Worm (Caenorhabditis elegans): ENCODE data around the gene C05C10.3.

C05C10.3 gene

ce11 chrII:9928470-9928869 lies 8.2 kb downstream of the C05C10.3 start:
- TF ChIP-seq ref-2 (tag; optimal IDR thresholded peaks at IDR 0.05) (no peak), K02D7.2 (tag; optimal IDR thresholded peaks at IDR 0.05) (no peak), ceh-45 (GFP tag; IDR thresholded peaks at IDR 0.05) (no peak), pqm-1 (tag; optimal IDR thresholded peaks at IDR 0.05) (no peak), lim-6 (tag; optimal IDR thresholded peaks at IDR 0.05) (no peak), ceh-19 (GFP tag; optimal IDR thresholded peaks at IDR 0.05) (no peak), hlh-30 (tag; optimal IDR thresholded peaks at IDR 0.05; ENCODE audit: insufficient read depth) (no peak), che-1 (tag; optimal IDR thresholded peaks at IDR 0.05) (no peak), pha-4 (tag; optimal IDR thresholded peaks at IDR 0.05) (no peak), ceh-22 (tag; optimal IDR thresholded peaks at IDR 0.05) (no peak)

- TF ChIP-seq nfya-1 (tag; optimal IDR thresholded peaks at IDR 0.05) (peak; percentile 7), unc-55 (GFP tag; optimal IDR thresholded peaks at IDR 0.05) (no peak), pag-3 (tag; optimal IDR thresholded peaks at IDR 0.05; ENCODE audit: borderline replicate concordance) (no peak), ceh-6 (GFP tag; optimal IDR thresholded peaks at IDR 0.05) (no peak)
These were observed 14.9 kb downstream of the C05C10.3 start, which contains the start of gene C05C10.2 for ce11 chrII:9921622-9922269. C05C10.2 (plus strand) TSS chrII:9922219.

ce11 chrII:9920468-9920867 lies 16.2 kb downstream of the C05C10.3 start, which contains the start of gene pho-10:
pho-10 (minus strand) TSS chrII:9920568.
- TF ChIP-seq ceh-6 (GFP tag; optimal IDR thresholded peaks at IDR 0.05) (no peak), ceh-14 (tag; optimal IDR thresholded peaks at IDR 0.05) (no peak), odd-2 (tag; optimal IDR thresholded peaks at IDR 0.05) (no peak), fkh-10 (GFP tag; optimal IDR thresholded peaks at IDR 0.05) (no peak), C08G9.2 (tag; optimal IDR thresholded peaks at IDR 0.05) (no peak), eyg-1 (tag; optimal IDR thresholded peaks at IDR 0.05) (no peak), npax-4 (tag; optimal IDR thresholded peaks at IDR 0.05) (no peak), hlh-6 (tag; optimal IDR thresholded peaks at IDR 0.05) (no peak), ceh-19 (GFP tag; optimal IDR thresholded peaks at IDR 0.05) (no peak), ceh-31 (tag; optimal IDR thresholded peaks at IDR 0.05) (no peak), nhr-232 (tag; optimal IDR thresholded peaks at IDR 0.05) (no peak), ref-2 (tag; optimal IDR thresholded peaks at IDR 0.05) (no peak), sdc-2 (tag; optimal IDR thresholded peaks at IDR 0.05) (no peak), zip-5 (tag; optimal IDR thresholded peaks at IDR 0.05) (no peak)

ce11 chrII:9917904-9918303 lies 18.8 kb downstream of the C05C10.3 start, which contains the start of gene C05C10.8:
C05C10.8 (minus strand) TSS chrII:9918004.
- no peak for TF ChIP-seq pat-9 (tag; optimal IDR thresholded peaks at IDR 0.05)
- no peak for TF ChIP-seq K09A11.1 (tag; optimal IDR thresholded peaks at IDR 0.05; ENCODE audit: insufficient read depth)
- TF ChIP-seq zip-5 (tag; optimal IDR thresholded peaks at IDR 0.05) = no peak
- no peak for TF ChIP-seq hlh-8 (tag; optimal IDR thresholded peaks at IDR 0.05)
- TF ChIP-seq mec-3 (tag; optimal IDR thresholded peaks at IDR 0.05; ENCODE audit: borderline replicate concordance) = no peak
- TF ChIP-seq dve-1 (tag; optimal IDR thresholded peaks at IDR 0.05) = no peak
- no peak for TF ChIP-seq ceh-34 (tag; optimal IDR thresholded peaks at IDR 0.05)
- no peak for TF ChIP-seq ceh-22 (tag; optimal IDR thresholded peaks at IDR 0.05)

ce11 chrII:9916177-9916576 lies 20.5 kb downstream of the C05C10.3 start, which contains the start of gene F26C11.4:
F26C11.4 (minus strand) TSS chrII:9916277.
- no peak for TF ChIP-seq ceh-45 (GFP tag; IDR thresholded peaks at IDR 0.05)
- no peak for TF ChIP-seq madf-2 (tag; optimal IDR thresholded peaks at IDR 0.05)
- TF ChIP-seq ahr-1 (tag; optimal IDR thresholded peaks at IDR 0.05) = no peak
- TF ChIP-seq F13H6.1 (tag; optimal IDR thresholded peaks at IDR 0.05) = no peak
